Fruit fly (Drosophila melanogaster) whole organism, embryonic: ENCODE results near the gene CG33332.

ENCODE experiments used
- BEAF-32 ChIP-seq: fragments of 200-800 bp; sonication (Bioruptor generic); optimal IDR thresholded peaks from 3 replicates; lab custom pipeline; 2017; ENCODE audit warnings: missing biosample characterization, missing genetic modification characterization, mild to moderate bottlenecking, moderate library complexity, missing genetic modification reagents
- CG10543 ChIP-seq: fragments of 200-800 bp; sonication (Bioruptor generic); optimal IDR thresholded peaks from 3 replicates; lab custom pipeline; 2017; ENCODE audit warnings: missing biosample characterization, mild to moderate bottlenecking, missing genetic modification characterization, moderate library complexity
- CG10959 ChIP-seq: fragments of 200-800 bp; sonication (Bioruptor generic); IDR thresholded peaks from 2 replicates; pipeline ENCODE4 v1.3.6; 2022; ENCODE audit warnings: missing biosample characterization, missing genetic modification characterization
- CG14710 ChIP-seq: fragments of 200-800 bp; sonication (Bioruptor generic); optimal IDR thresholded peaks from 3 replicates; lab custom pipeline; 2019; ENCODE audit warnings: missing biosample characterization, mild to moderate bottlenecking, missing genetic modification characterization, moderate library complexity
- CG15011 ChIP-seq: fragments of 200-800 bp; sonication (Bioruptor generic); optimal IDR thresholded peaks from 3 replicates; lab custom pipeline; 2018; ENCODE audit warnings: missing biosample characterization, mild to moderate bottlenecking, missing genetic modification characterization
- CG15269 ChIP-seq: fragments of 200-800 bp; sonication (Bioruptor generic); optimal IDR thresholded peaks from 2 replicates; lab custom pipeline; 2018; ENCODE audit warnings: missing biosample characterization, mild to moderate bottlenecking, missing genetic modification characterization, moderate library complexity
- CG15479 ChIP-seq: fragments of 200-800 bp; sonication (Bioruptor generic); optimal IDR thresholded peaks from 3 replicates; lab custom pipeline; 2019; ENCODE audit warnings: missing biosample characterization, mild to moderate bottlenecking, missing genetic modification characterization, moderate library complexity
- CG1647 ChIP-seq: fragments of 200-800 bp; sonication (Bioruptor generic); optimal IDR thresholded peaks from 3 replicates; lab custom pipeline; 2016; ENCODE audit warnings: missing biosample characterization, missing genetic modification characterization
- CG17385 ChIP-seq: fragments of 200-800 bp; sonication (Bioruptor generic); optimal IDR thresholded peaks from 3 replicates; lab custom pipeline; 2018; ENCODE audit warnings: missing biosample characterization, mild to moderate bottlenecking, missing genetic modification characterization
- CG1832 ChIP-seq: fragments of 200-800 bp; sonication (Bioruptor generic); optimal IDR thresholded peaks from 2 replicates; lab custom pipeline; 2017; ENCODE audit warnings: missing biosample characterization, mild to moderate bottlenecking, missing genetic modification characterization, inconsistent platforms
- CG2712 ChIP-seq: fragments of 200-800 bp; optimal IDR thresholded peaks from 3 replicates; lab custom pipeline; 2019; ENCODE audit warnings: missing biosample characterization, mild to moderate bottlenecking, missing genetic modification characterization, moderate library complexity
- CG30020 ChIP-seq: fragments of 200-800 bp; optimal IDR thresholded peaks from 2 replicates; lab custom pipeline; 2019; ENCODE audit warnings: missing biosample characterization, mild to moderate bottlenecking, missing genetic modification characterization, moderate library complexity
- CG30403 ChIP-seq: fragments of 200-800 bp; sonication (Bioruptor generic); optimal IDR thresholded peaks from 3 replicates; lab custom pipeline; 2016; ENCODE audit warnings: missing biosample characterization, missing genetic modification characterization
- CG3847 ChIP-seq: fragments of 200-800 bp; sonication (Bioruptor generic); IDR thresholded peaks from 2 replicates; pipeline ENCODE4 v1.3.6; 2022; ENCODE audit warnings: missing biosample characterization, missing genetic modification characterization
- CG6654 ChIP-seq: fragments of 200-800 bp; sonication (Bioruptor generic); optimal IDR thresholded peaks from 2 replicates; lab custom pipeline; 2017; ENCODE audit warnings: missing biosample characterization, mild to moderate bottlenecking, missing genetic modification characterization
- CG7372 ChIP-seq: fragments of 200-800 bp; sonication (Bioruptor generic); IDR thresholded peaks from 2 replicates; pipeline ENCODE4 v1.3.6; 2022; ENCODE audit warnings: missing biosample characterization, missing genetic modification characterization
- CG8290 ChIP-seq, 3 experiments: fragments of 200-800 bp; sonication (Bioruptor generic); optimal IDR thresholded peaks; 2 replicates each; lab custom pipeline; 2016 to 2019; ENCODE audit warnings: missing biosample characterization in 3 of 3, missing genetic modification characterization in 3 of 3, mild to moderate bottlenecking in 2 of 3, moderate library complexity in 1 of 3
- CG9797 ChIP-seq: fragments of 200-800 bp; sonication (Bioruptor generic); optimal IDR thresholded peaks from 3 replicates; lab custom pipeline; 2018; ENCODE audit warnings: missing biosample characterization, mild to moderate bottlenecking, missing genetic modification characterization
- Dad ChIP-seq: fragments of 200-800 bp; sonication (Bioruptor generic); optimal IDR thresholded peaks from 3 replicates; lab custom pipeline; 2016; ENCODE audit warnings: missing biosample characterization, missing genetic modification characterization
- GATAe ChIP-seq: fragments of 200-800 bp; sonication (Bioruptor generic); conservative IDR thresholded peaks from 2 replicates; pipeline ENCODE4 v1.3.6; 2022; ENCODE audit warnings: missing biosample characterization, missing genetic modification characterization
- Lim3 ChIP-seq: fragments of 200-800 bp; sonication (Bioruptor generic); IDR thresholded peaks from 2 replicates; pipeline ENCODE4 v1.3.6; 2022; ENCODE audit warnings: missing biosample characterization, missing genetic modification characterization
- Max ChIP-seq: fragments of 200-800 bp; sonication (Bioruptor generic); optimal IDR thresholded peaks from 2 replicates; lab custom pipeline; 2016; ENCODE audit warnings: missing biosample characterization, mild to moderate bottlenecking, missing genetic modification characterization
- Mrtf ChIP-seq: fragments of 200-800 bp; sonication (Bioruptor generic); IDR thresholded peaks from 3 replicates; pipeline ENCODE4 v1.3.6; 2022; ENCODE audit warnings: missing biosample characterization, missing genetic modification characterization
- Nf-YA ChIP-seq: fragments of 200-800 bp; sonication (Bioruptor generic); IDR thresholded peaks from 2 replicates; pipeline ENCODE4 v1.3.6; 2022; ENCODE audit warnings: missing biosample characterization, missing genetic modification characterization
- Poxn ChIP-seq: fragments of 200-800 bp; sonication (Bioruptor generic); IDR thresholded peaks from 2 replicates; pipeline ENCODE4 v1.3.6; 2022; ENCODE audit warnings: missing biosample characterization, missing genetic modification characterization
- Ssrp ChIP-seq: fragments of 200-800 bp; sonication (Bioruptor generic); optimal IDR thresholded peaks from 2 replicates; lab custom pipeline; 2018; ENCODE audit warnings: missing biosample characterization, mild to moderate bottlenecking, missing genetic modification characterization, moderate library complexity
- Stat92E ChIP-seq, 3 experiments: fragments of >200 bp in 2 of 3; fragments of 200-800 bp in 1 of 3; sonication (Bioruptor generic) in 1 of 3; optimal IDR thresholded peaks; 2 replicates each; lab custom pipeline; 2017 to 2019; ENCODE audit warnings: missing biosample characterization in 3 of 3, missing genetic modification characterization in 3 of 3, mild to moderate bottlenecking in 1 of 3, moderate library complexity in 1 of 3
- Xrp1 ChIP-seq: fragments of 200-800 bp; sonication (Bioruptor generic); IDR thresholded peaks from 2 replicates; pipeline ENCODE4 v1.3.6; 2022; ENCODE audit warnings: missing biosample characterization, missing genetic modification characterization
- al ChIP-seq: fragments of 200-800 bp; sonication (Bioruptor generic); IDR thresholded peaks from 2 replicates; pipeline ENCODE4 v1.3.6; 2022; ENCODE audit warnings: missing biosample characterization, missing genetic modification characterization
- aop ChIP-seq: fragments of 200-800 bp; sonication (Bioruptor generic); IDR thresholded peaks from 2 replicates; pipeline ENCODE4 v1.3.6; 2022; ENCODE audit warnings: missing biosample characterization, missing genetic modification characterization
- bigmax ChIP-seq: fragments of 200-800 bp; sonication (Bioruptor generic); optimal IDR thresholded peaks from 2 replicates; lab custom pipeline; 2018; ENCODE audit warnings: missing biosample characterization, mild to moderate bottlenecking, missing genetic modification characterization
- cas ChIP-seq: fragments of 200-800 bp; sonication (Bioruptor generic); IDR thresholded peaks from 2 replicates; pipeline ENCODE4 v1.3.6; 2022; ENCODE audit warnings: missing biosample characterization, missing genetic modification characterization
- crc ChIP-seq: fragments of 200-800 bp; sonication (Bioruptor generic); optimal IDR thresholded peaks from 2 replicates; lab custom pipeline; 2016; ENCODE audit warnings: missing biosample characterization, missing genetic modification characterization
- crp ChIP-seq, 2 experiments: fragments of 200-800 bp; sonication (Bioruptor generic); optimal IDR thresholded peaks; 2 replicates in 1 of 2; 3 replicates in 1 of 2; lab custom pipeline; 2017; ENCODE audit warnings: missing biosample characterization in 2 of 2, missing genetic modification characterization in 2 of 2, mild to moderate bottlenecking in 1 of 2, moderate library complexity in 1 of 2
- dan ChIP-seq: fragments of 200-800 bp; sonication (Bioruptor generic); IDR thresholded peaks from 2 replicates; pipeline ENCODE4 v1.3.6; 2022; ENCODE audit warnings: missing biosample characterization, missing genetic modification characterization
- gem ChIP-seq: fragments of 200-800 bp; sonication (Bioruptor generic); optimal IDR thresholded peaks from 2 replicates; lab custom pipeline; 2019; ENCODE audit warnings: missing biosample characterization, mild to moderate bottlenecking, missing genetic modification characterization, moderate library complexity
- gfzf ChIP-seq: fragments of 200-800 bp; sonication (Bioruptor generic); optimal IDR thresholded peaks from 2 replicates; lab custom pipeline; 2016; ENCODE audit warnings: missing biosample characterization, mild to moderate bottlenecking, missing genetic modification characterization, moderate library complexity
- gro ChIP-seq: fragments of 200-800 bp; sonication (Bioruptor generic); optimal IDR thresholded peaks from 2 replicates; lab custom pipeline; 2016; ENCODE audit warnings: missing biosample characterization, missing genetic modification characterization
- gt ChIP-seq: fragments of 200-800 bp; sonication (Bioruptor generic); IDR thresholded peaks from 2 replicates; pipeline ENCODE4 v1.3.6; 2022; ENCODE audit warnings: missing biosample characterization, missing genetic modification characterization
- ind ChIP-seq: fragments of 200-800 bp; sonication (Bioruptor generic); optimal IDR thresholded peaks from 3 replicates; lab custom pipeline; 2016; ENCODE audit warnings: missing biosample characterization, missing genetic modification characterization
- kah ChIP-seq: fragments of 200-800 bp; sonication (Bioruptor generic); optimal IDR thresholded peaks from 2 replicates; lab custom pipeline; 2018; ENCODE audit warnings: missing biosample characterization, mild to moderate bottlenecking, missing genetic modification characterization
- odd ChIP-seq: fragments of 200-800 bp; sonication (Bioruptor generic); optimal IDR thresholded peaks from 2 replicates; lab custom pipeline; 2017; ENCODE audit warnings: missing biosample characterization, mild to moderate bottlenecking, missing genetic modification characterization
- org-1 ChIP-seq: fragments of 200-800 bp; sonication (Bioruptor generic); optimal IDR thresholded peaks from 2 replicates; lab custom pipeline; 2017; ENCODE audit warnings: missing biosample characterization, missing genetic modification characterization
- pb ChIP-seq: fragments of 200-800 bp; sonication (Bioruptor generic); optimal IDR thresholded peaks from 3 replicates; lab custom pipeline; 2016; ENCODE audit warnings: missing biosample characterization, missing genetic modification characterization
- peb ChIP-seq: fragments of 200-800 bp; sonication (Bioruptor generic); IDR thresholded peaks from 2 replicates; pipeline ENCODE4 v1.3.6; 2022; ENCODE audit warnings: missing biosample characterization, missing genetic modification characterization
- pnt ChIP-seq: fragments of 200-800 bp; sonication (Bioruptor generic); optimal IDR thresholded peaks from 3 replicates; lab custom pipeline; 2016; ENCODE audit warnings: missing biosample characterization, missing genetic modification characterization
- stwl ChIP-seq: fragments of 200-800 bp; sonication (Bioruptor generic); optimal IDR thresholded peaks from 3 replicates; lab custom pipeline; 2018; ENCODE audit warnings: missing biosample characterization, mild to moderate bottlenecking, missing genetic modification characterization, moderate library complexity
- ttk ChIP-seq: fragments of 200-800 bp; sonication (Bioruptor generic); IDR thresholded peaks from 2 replicates; pipeline ENCODE4 v2.1.2; 2022; ENCODE audit warnings: missing biosample characterization, missing genetic modification characterization
- twi ChIP-seq: fragments of 200-800 bp; optimal IDR thresholded peaks from 2 replicates; lab custom pipeline; 2019; ENCODE audit warnings: missing biosample characterization, mild to moderate bottlenecking, missing genetic modification characterization, moderate library complexity
- zfh1 ChIP-seq: fragments of 200-800 bp; sonication (Bioruptor generic); IDR thresholded peaks from 3 replicates; pipeline ENCODE4 v1.3.6; 2022; ENCODE audit warnings: missing biosample characterization, missing genetic modification characterization

Gene CG33332

DNA sequence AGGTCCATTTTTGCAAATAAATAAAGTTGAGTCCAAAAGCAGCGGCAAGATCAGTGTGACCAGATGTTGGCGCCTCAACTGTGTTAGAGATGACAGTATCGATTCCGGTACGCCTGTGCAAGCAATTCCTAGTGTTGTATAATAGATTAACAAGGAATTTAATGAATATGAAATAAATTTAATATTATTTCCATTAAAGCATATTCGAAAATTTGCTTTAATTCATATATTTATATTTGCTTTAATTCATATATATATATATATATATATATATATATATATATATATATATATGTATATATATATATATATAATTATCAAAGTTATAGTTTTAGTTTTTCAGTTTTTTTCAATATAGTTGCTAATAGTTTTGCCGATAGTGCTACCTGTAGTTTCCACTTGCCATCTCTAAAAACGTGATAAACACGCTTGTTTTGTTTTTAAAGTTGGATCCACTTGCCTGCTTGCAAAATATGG lies 12.1 kb downstream of the CG33332 start, which contains the start of the genes Nup93-2 and CG3817 (continued):
- TF ChIP-seq CG14710 (tag; lab: Kevin White, UChicago) (peak; percentile 30), bigmax (GFP tag; lab: Kevin White, UChicago) (no peak), CG15479 (GFP tag; lab: Kevin White, UChicago) (no peak), crp (GFP tag; optimal IDR thresholded peaks at IDR 0.05; lab: Kevin White, UChicago) (no peak), gro (peak; percentile 8), CG7372 (GFP tag; lab: Robert Waterston, UW) (peak; percentile 56), Stat92E (GFP tag; optimal IDR thresholded peaks at IDR 0.05; lab: Kevin White, UChicago) (peak in 1 of 3 experiments; percentile 53), CG15269 (tag; lab: Kevin White, UChicago) (peak; percentile 56), gem (tag; lab: Kevin White, UChicago) (peak; percentile 89), gfzf (GFP tag; lab: Kevin White, UChicago) (peak; percentile 46), aop (GFP tag; lab: Robert Waterston, UW) (no peak), al (GFP tag; lab: Robert Waterston, UW) (peak; percentile 78), Xrp1 (GFP tag; lab: Robert Waterston, UW) (peak; percentile 41; the same call in 1 of the 2 replicates), CG15011 (GFP tag; lab: Kevin White, UChicago) (no peak), kah (GFP tag; lab: Kevin White, UChicago) (no peak), pb (no peak), GATAe (GFP tag; lab: Robert Waterston, UW) (no peak), Ssrp (tag; lab: Kevin White, UChicago) (peak; percentile 60), twi (tag; lab: Kevin White, UChicago) (peak; percentile 59), stwl (tag; lab: Kevin White, UChicago) (peak; percentile 81), CG6654 (no peak), cas (GFP tag; lab: Robert Waterston, UW) (peak; percentile 54; the same call in 1 of the 2 replicates), gt (GFP tag; lab: Robert Waterston, UW) (0 out of 2 replicates have a peak, but pooled peaks have one; percentile 37), CG10959 (GFP tag; lab: Robert Waterston, UW) (no peak), ind (GFP tag; lab: Kevin White, UChicago) (peak; percentile 69), CG8290 (GFP tag; optimal IDR thresholded peaks at IDR 0.05; lab: Kevin White, UChicago) (peak; percentile 88), CG8290 (tag; optimal IDR thresholded peaks at IDR 0.05; lab: Kevin White, UChicago) (peak in 1 of 2 experiments; percentile 49), Mrtf (GFP tag; lab: Robert Waterston, UW) (peak; percentile 67), CG10543 (GFP tag; lab: Kevin White, UChicago) (no peak), Poxn (no peak), CG1832 (GFP tag; lab: Kevin White, UChicago) (no peak), Lim3 (GFP tag; lab: Robert Waterston, UW) (no peak), dan (GFP tag; lab: Robert Waterston, UW) (0 out of 2 replicates have a peak, but pooled peaks have one; percentile 30), CG30403 (peak; percentile 88), CG1647 (GFP tag; lab: Kevin White, UChicago) (peak; percentile 18), CG2712 (tag; lab: Kevin White, UChicago) (peak; percentile 78), CG9797 (peak; percentile 45), odd (GFP tag; lab: Kevin White, UChicago) (no peak), org-1 (GFP tag; lab: Kevin White, UChicago) (peak; percentile 36), Dad (GFP tag; lab: Kevin White, UChicago) (peak; percentile 51), ttk (peak; percentile 69), crc (GFP tag; lab: Kevin White, UChicago) (peak; percentile 31), Nf-YA (GFP tag; lab: Robert Waterston, UW) (no peak), zfh1 (GFP tag; lab: Robert Waterston, UW) (no peak), Max (GFP tag; lab: Kevin White, UChicago) (no peak), peb (GFP tag; lab: Robert Waterston, UW) (no peak), pnt (peak; percentile 50), CG17385 (peak; percentile 16), BEAF-32 (GFP tag; lab: Kevin White, UChicago) (peak; percentile 71), CG3847 (GFP tag; lab: Robert Waterston, UW) (peak; percentile 70), CG30020 (peak; percentile 74)
